Worm (Caenorhabditis elegans): ENCODE data around the gene F15E6.5.

F15E6.5 gene

DNA sequence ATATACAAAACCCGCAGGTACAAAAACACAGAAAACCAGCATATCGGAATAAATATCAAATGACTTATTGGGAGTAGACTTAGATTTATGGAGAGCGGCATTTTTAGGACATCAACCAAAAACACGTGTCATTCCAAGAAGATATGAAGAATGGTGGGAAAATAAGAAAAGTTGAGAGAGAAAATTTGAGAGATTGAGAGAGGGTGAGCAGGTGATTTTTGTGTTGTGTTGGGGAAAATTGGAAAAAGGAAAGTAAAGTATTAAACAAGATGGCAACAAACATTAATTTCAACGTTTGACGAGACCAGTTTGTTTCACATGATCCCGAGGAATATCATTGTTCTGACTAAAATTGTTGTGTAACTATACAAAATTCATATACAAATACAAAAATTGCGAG, 1.0 kb upstream of the F15E6.5 start, which contains the start of gene srv-4:
Gene srv-4 (minus strand): TSS at position 101 of the 400 bp plus-strand sequence.
- TF ChIP-seq lin-11 (tag; optimal IDR thresholded peaks at IDR 0.05) (no peak), ceh-82 (tag; optimal IDR thresholded peaks at IDR 0.05) (no peak), F13H6.1 (tag; optimal IDR thresholded peaks at IDR 0.05) (no peak), elt-3 (tag; optimal IDR thresholded peaks at IDR 0.05) (no peak), nhr-6 (tag; optimal IDR thresholded peaks at IDR 0.05) (no peak), sma-9 (GFP tag; optimal IDR thresholded peaks at IDR 0.05) (no peak), sma-9 (tag; optimal IDR thresholded peaks at IDR 0.05) (no peak), dmd-4 (tag; optimal IDR thresholded peaks at IDR 0.05) (no peak), ztf-1 (GFP tag; conservative IDR thresholded peaks at IDR 0.05) (no peak), ztf-4 (tag; optimal IDR thresholded peaks at IDR 0.05) (no peak), blmp-1 (tag; optimal IDR thresholded peaks at IDR 0.05; ENCODE audit: insufficient read depth) (no peak), zag-1 (tag; optimal IDR thresholded peaks at IDR 0.05) (no peak)

DNA sequence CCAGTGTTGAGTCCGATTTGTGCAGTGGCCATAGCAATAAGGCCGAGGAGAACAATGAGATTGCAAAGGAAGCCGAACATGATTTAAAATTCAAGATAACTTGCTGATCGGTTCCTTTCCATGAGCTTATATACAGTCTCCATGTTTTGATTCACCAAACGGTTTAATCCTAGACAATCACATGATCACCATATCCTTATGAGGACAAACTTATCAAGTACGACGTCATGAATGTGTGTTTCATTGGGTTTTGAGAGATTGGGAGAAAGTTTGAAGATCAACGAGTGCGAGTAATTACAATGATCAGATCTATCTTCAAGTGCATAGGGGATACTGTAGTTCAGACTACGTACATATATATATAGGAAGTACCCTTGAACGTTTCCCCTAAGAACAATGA, 1.1 kb downstream of the F15E6.5 start, which contains the start of gene dct-7:
Gene dct-7 (minus strand): TSS at position 101 of the 400 bp plus-strand sequence.
- TF ChIP-seq ztf-1 (GFP tag; conservative IDR thresholded peaks at IDR 0.05) (no peak), unc-62 (GFP tag; optimal IDR thresholded peaks at IDR 0.05) (no peak), mab-5 (tag; optimal IDR thresholded peaks at IDR 0.05) (no peak), skn-1 (tag; optimal IDR thresholded peaks at IDR 0.05) (no peak), mbf-1 (tag; optimal IDR thresholded peaks at IDR 0.05) (no peak), gmeb-1 (tag; optimal IDR thresholded peaks at IDR 0.05) (no peak), aly-2 (tag; optimal IDR thresholded peaks at IDR 0.05) (no peak), sma-9 (GFP tag; optimal IDR thresholded peaks at IDR 0.05) (peak; percentile 23), sma-9 (tag; optimal IDR thresholded peaks at IDR 0.05) (no peak), fos-1 (tag; optimal IDR thresholded peaks at IDR 0.05) (no peak)

DNA sequence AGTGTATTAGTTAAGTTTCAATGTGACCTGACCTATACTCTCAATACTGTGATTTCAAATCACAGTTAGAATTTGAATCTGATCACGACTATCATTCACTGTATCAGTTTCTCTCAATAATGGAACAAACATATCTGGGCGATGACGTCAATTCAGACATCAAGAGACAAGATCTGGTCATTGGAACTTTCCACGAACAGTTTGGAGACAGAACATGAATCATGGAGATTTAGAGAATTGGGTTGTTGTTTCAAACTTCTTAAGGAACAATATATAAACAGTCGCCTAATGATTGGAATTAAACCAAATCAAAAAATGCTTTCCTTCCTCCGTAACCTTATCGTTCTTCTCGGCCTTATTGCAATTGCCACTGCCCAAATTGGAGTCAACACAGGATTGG, 1.8 kb downstream of the F15E6.5 start, which contains the start of gene F15E6.4:
Gene F15E6.4 (plus strand): TSS at position 301 of the 400 bp plus-strand sequence.
- TF ChIP-seq gmeb-1 (tag; optimal IDR thresholded peaks at IDR 0.05) (no peak), nhr-12 (tag; optimal IDR thresholded peaks at IDR 0.05) (no peak), fos-1 (tag; optimal IDR thresholded peaks at IDR 0.05) (no peak), mdl-1 (tag; optimal IDR thresholded peaks at IDR 0.05) (no peak), ama-1 (optimal IDR thresholded peaks at IDR 0.05) (no peak), nhr-237 (tag; optimal IDR thresholded peaks at IDR 0.05) (no peak), nhr-11 (tag; optimal IDR thresholded peaks at IDR 0.05) (no peak), ztf-11 (tag; optimal IDR thresholded peaks at IDR 0.05) (no peak), Y55F3AM.14 (GFP tag; optimal IDR thresholded peaks at IDR 0.05) (no peak), elt-1 (tag; optimal IDR thresholded peaks at IDR 0.05) (no peak), unc-39 (tag; optimal IDR thresholded peaks at IDR 0.05) (no peak), F13H6.1 (tag; optimal IDR thresholded peaks at IDR 0.05) (no peak), sma-3 (GFP tag; optimal IDR thresholded peaks at IDR 0.05) (no peak), snpc-4 (tag; optimal IDR thresholded peaks at IDR 0.05) (no peak)

DNA sequence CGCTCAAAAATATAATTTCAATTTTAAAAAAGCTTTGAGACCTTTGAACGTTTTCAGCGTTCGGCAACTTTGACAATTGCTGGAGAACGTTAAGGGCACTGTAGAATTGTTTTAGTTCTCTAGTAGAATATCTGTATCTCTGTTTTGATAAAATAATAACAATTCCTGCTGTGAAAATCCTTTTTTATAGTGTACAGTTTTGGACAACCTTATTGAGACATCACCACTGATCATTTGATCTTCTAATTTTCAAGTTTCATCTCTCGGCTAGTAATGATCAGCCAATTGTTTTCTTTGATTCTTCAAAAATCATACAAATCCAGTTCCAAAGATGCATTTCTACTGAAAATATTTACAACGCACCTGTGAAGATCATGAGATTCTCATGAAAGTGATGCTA, 3.2 kb downstream of the F15E6.5 start, which contains the start of gene F15E6.10:
Gene F15E6.10 (plus strand): TSS at position 301 of the 400 bp plus-strand sequence.
- TF ChIP-seq nhr-21 (tag; optimal IDR thresholded peaks at IDR 0.05) (no peak), fos-1 (tag; optimal IDR thresholded peaks at IDR 0.05) (no peak), elt-1 (tag; optimal IDR thresholded peaks at IDR 0.05) (no peak), gmeb-1 (tag; optimal IDR thresholded peaks at IDR 0.05) (no peak), lsy-2 (tag; optimal IDR thresholded peaks at IDR 0.05) (no peak), nhr-10 (tag; optimal IDR thresholded peaks at IDR 0.05) (no peak), nhr-11 (tag; optimal IDR thresholded peaks at IDR 0.05) (no peak)

DNA sequence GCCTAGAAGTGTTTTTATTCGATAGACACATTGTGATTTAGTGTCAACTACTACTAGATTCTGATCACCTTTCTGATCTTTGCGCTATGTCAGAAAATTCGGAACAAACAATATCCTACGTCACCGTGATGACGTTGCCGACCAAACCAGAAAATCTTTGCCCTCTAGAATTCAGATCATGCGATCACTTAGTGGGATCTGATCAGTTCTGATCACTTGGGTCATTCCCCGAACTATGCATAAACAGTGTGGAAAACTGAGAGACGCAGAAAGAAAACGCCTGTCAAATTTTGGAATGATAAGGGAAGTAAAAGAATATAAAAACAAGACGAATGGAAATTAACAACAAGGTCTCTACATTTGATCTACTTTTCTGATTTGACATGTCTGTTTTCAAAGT, 5.2 kb downstream of the F15E6.5 start, which contains the start of gene F15E6.3:
Gene F15E6.3 (plus strand): TSS at position 344 of the 400 bp plus-strand sequence.
- TF ChIP-seq nhr-6 (tag; optimal IDR thresholded peaks at IDR 0.05): no peak
- no peak for TF ChIP-seq ZK546.5 (tag; optimal IDR thresholded peaks at IDR 0.05)
- TF ChIP-seq nhr-21 (tag; optimal IDR thresholded peaks at IDR 0.05): peak; percentile 72
- TF ChIP-seq sma-9 (GFP tag; optimal IDR thresholded peaks at IDR 0.05): peak; percentile 78
- no peak for TF ChIP-seq sma-9 (tag; optimal IDR thresholded peaks at IDR 0.05)
- no peak for TF ChIP-seq ceh-82 (tag; optimal IDR thresholded peaks at IDR 0.05)
- peak; percentile 23 for TF ChIP-seq gmeb-1 (tag; optimal IDR thresholded peaks at IDR 0.05)
- peak; percentile 18 for TF ChIP-seq nhr-129 (tag; optimal IDR thresholded peaks at IDR 0.05)
- peak; percentile 85 for TF ChIP-seq sma-3 (GFP tag; optimal IDR thresholded peaks at IDR 0.05)
- no peak for TF ChIP-seq nhr-12 (tag; optimal IDR thresholded peaks at IDR 0.05)
- TF ChIP-seq mbf-1 (tag; optimal IDR thresholded peaks at IDR 0.05): no peak
- peak; percentile 72 for TF ChIP-seq nhr-25 (tag; optimal IDR thresholded peaks at IDR 0.05)
- no peak for TF ChIP-seq fos-1 (tag; optimal IDR thresholded peaks at IDR 0.05)
